Fruit fly (Drosophila melanogaster): ENCODE data around the gene CG3285.
A peak's percentile ranks its signal among the peaks of the same experiment; 100 is the strongest.

The CG3285 gene

DNA sequence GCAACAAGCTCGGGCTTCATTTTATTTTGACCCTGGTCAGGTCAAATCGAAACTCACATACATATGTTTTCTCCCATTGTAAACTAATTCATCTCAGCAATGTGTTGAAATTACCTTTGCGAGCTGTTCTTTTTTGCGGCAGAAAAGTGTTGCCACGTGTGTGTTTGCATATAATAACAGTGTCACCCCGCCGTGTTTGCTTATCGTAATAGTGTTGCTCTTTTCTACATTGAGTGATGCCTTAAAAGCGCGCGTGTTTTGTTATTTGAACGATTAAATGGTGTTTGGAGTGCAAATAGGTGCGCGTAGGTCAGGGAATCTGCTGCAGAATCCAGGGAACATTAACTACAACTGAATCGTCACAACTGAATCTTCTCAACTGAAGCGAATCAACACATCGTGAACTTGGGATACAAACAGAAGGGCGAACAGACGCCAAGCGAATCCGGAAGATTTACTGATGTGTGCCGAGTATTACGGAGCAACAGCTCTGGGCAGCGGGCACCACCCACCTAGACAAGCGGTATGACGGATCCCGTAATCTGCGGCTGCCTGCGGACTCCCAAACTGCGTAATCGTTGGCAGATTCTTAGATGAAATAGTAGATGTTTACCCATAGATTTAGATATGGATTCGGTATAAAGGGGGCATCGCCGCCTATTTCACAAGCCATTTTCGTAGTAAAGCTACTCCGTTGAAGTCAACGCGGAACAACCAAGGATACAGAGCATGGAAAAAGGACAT is 22.0 kb upstream of the CG3285 start, which contains the start of gene CG15406 (continued):
- TF ChIP-seq CG15479 (GFP tag; optimal IDR thresholded peaks at IDR 0.05) (no peak), HLH54F (GFP tag; optimal IDR thresholded peaks at IDR 0.05) (no peak), Sox100B (GFP tag; optimal IDR thresholded peaks at IDR 0.05) (no peak), Fer3 (tag; optimal IDR thresholded peaks at IDR 0.05) (no peak), Max (GFP tag; optimal IDR thresholded peaks at IDR 0.05) (no peak), Pdp1 (GFP tag; optimal IDR thresholded peaks at IDR 0.05) (no peak), z (GFP tag; IDR thresholded peaks at IDR 0.05) (no peak), CG2889 (GFP tag; IDR thresholded peaks at IDR 0.05) (no peak), bcd (GFP tag; optimal IDR thresholded peaks at IDR 0.05) (no peak), salm (tag; optimal IDR thresholded peaks at IDR 0.05) (no peak), CG17802 (tag; optimal IDR thresholded peaks at IDR 0.05) (no peak), ato (GFP tag; IDR thresholded peaks at IDR 0.05; ENCODE audit: partially characterized antibody) (peak; percentile 50; the same call in 1 of the 2 replicates), zfh1 (GFP tag; IDR thresholded peaks at IDR 0.05) (no peak), HLHmδ (GFP tag; optimal IDR thresholded peaks at IDR 0.05) (no peak), CG16779 (GFP tag; IDR thresholded peaks at IDR 0.05) (no peak), CG4328 (GFP tag; optimal IDR thresholded peaks at IDR 0.05) (no peak), CG15601 (tag; optimal IDR thresholded peaks at IDR 0.05) (no peak), Hr3 (GFP tag; optimal IDR thresholded peaks at IDR 0.05) (no peak), nom (GFP tag; optimal IDR thresholded peaks at IDR 0.05) (no peak), grn (GFP tag; optimal IDR thresholded peaks at IDR 0.05) (no peak), CG6254 (GFP tag; optimal IDR thresholded peaks at IDR 0.05) (no peak), gce (GFP tag; IDR thresholded peaks at IDR 0.05) (no peak), CG2116 (GFP tag; optimal IDR thresholded peaks at IDR 0.05) (no peak), CG12219 (GFP tag; optimal IDR thresholded peaks at IDR 0.05) (no peak), CG8924 (tag; optimal IDR thresholded peaks at IDR 0.05) (no peak), trem (tag; optimal IDR thresholded peaks at IDR 0.05) (no peak), bigmax (GFP tag; optimal IDR thresholded peaks at IDR 0.05) (no peak), NC2α (GFP tag; optimal IDR thresholded peaks at IDR 0.05) (no peak), wek (GFP tag; optimal IDR thresholded peaks at IDR 0.05) (no peak), CG10147 (GFP tag; optimal IDR thresholded peaks at IDR 0.05) (no peak), CG31388 (GFP tag; optimal IDR thresholded peaks at IDR 0.05) (no peak), CG9797 (GFP tag; optimal IDR thresholded peaks at IDR 0.05) (no peak), dm (GFP tag; optimal IDR thresholded peaks at IDR 0.05) (no peak), disco-r (GFP tag; optimal IDR thresholded peaks at IDR 0.05) (no peak), caup (GFP tag; optimal IDR thresholded peaks at IDR 0.05; ENCODE audit: severe bottlenecking) (no peak), HmgZ (tag; optimal IDR thresholded peaks at IDR 0.05) (no peak), ranshi (GFP tag; IDR thresholded peaks at IDR 0.05) (no peak), CTCF (GFP tag; optimal IDR thresholded peaks at IDR 0.05) (no peak), dysf (GFP tag; IDR thresholded peaks at IDR 0.05) (no peak), CG7963 (GFP tag; IDR thresholded peaks at IDR 0.05; ENCODE audit: partially characterized antibody) (no peak), Ada2b (GFP tag; IDR thresholded peaks at IDR 0.05) (no peak), gsb (GFP tag; IDR thresholded peaks at IDR 0.05) (no peak), zfh2 (GFP tag; optimal IDR thresholded peaks at IDR 0.05) (no peak), Myb (GFP tag; optimal IDR thresholded peaks at IDR 0.05) (no peak), bbx (GFP tag; IDR thresholded peaks at IDR 0.05; ENCODE audit: partially characterized antibody) (peak; percentile 65; the same call in 1 of the 2 replicates), inv (GFP tag; IDR thresholded peaks at IDR 0.05; ENCODE audit: partially characterized antibody) (no peak), crol (GFP tag; IDR thresholded peaks at IDR 0.05) (no peak), CG6765 (GFP tag; optimal IDR thresholded peaks at IDR 0.05) (no peak), Sry-β (GFP tag; optimal IDR thresholded peaks at IDR 0.05) (no peak), CG11560 (tag; IDR thresholded peaks at IDR 0.05) (no peak)

Measured in whole organism, embryonic.